Worm (Caenorhabditis elegans) whole organism, early embryonic: ENCODE data around the gene dhhc-5.

Source experiments
- ama-1 ChIP-seq: fragments of 150-350 bp; optimal IDR thresholded peaks from 2 replicates; lab custom pipeline; 2014
- scrt-1 ChIP-seq: fragments of 200-800 bp; sonication (Bioruptor generic); IDR thresholded peaks from 2 replicates; pipeline ENCODE4 v1.3.6; 2022; ENCODE audit warnings: missing genetic modification characterization, missing compliant biosample characterization

DNA sequence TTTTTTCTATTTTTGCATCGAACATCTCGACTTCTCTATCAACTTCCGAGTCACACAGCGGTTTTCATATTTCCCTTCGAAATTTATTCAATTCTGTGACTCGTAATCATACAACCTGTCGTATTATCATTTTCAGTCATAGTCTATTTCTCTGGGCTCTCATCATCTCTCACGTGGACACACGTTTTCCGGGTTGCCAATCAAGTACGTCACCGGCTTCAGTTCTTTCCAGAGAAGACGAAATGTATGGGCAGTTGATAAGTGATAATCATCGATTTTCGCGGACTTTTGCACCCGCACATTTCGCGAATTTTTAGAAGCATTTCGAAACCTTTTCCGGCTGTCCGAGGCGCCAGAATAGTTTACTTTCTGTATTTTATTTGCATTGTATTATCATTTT is 1.4 kb upstream of the dhhc-5 start, which contains the start of gene srv-1:
- TF ChIP-seq scrt-1 (GFP tag; lab: Robert Waterston, UW) (no peak), ama-1 (no peak)
